Worm (Caenorhabditis elegans) whole organism, L1 larva: ENCODE measurements around the gene nhr-14.

Experiments
- C04F5.9 ChIP-seq: sonication (generic microtip); optimal IDR thresholded peaks from 2 replicates; lab custom pipeline; 2016; ENCODE audit warnings: missing genetic modification characterization, missing compliant biosample characterization
- C16A3.4 ChIP-seq: fragments of 150-350 bp; optimal IDR thresholded peaks from 2 replicates; lab custom pipeline; 2014; ENCODE audit warnings: missing biosample characterization, missing genetic modification characterization
- alr-1 ChIP-seq: fragments of 200-800 bp; sonication (Bioruptor generic); optimal IDR thresholded peaks from 2 replicates; lab custom pipeline; 2018; ENCODE audit warnings: borderline replicate concordance, mild to moderate bottlenecking, missing genetic modification characterization, missing compliant biosample characterization
- ama-1 ChIP-seq: fragments of 150-350 bp; optimal IDR thresholded peaks from 2 replicates; lab custom pipeline; 2014
- blmp-1 ChIP-seq: fragments of 150-350 bp; optimal IDR thresholded peaks from 2 replicates; lab custom pipeline; 2014; ENCODE audit warnings: missing biosample characterization, missing genetic modification characterization
- ceh-63 ChIP-seq: fragments of 200-800 bp; sonication (Bioruptor generic); optimal IDR thresholded peaks from 2 replicates; lab custom pipeline; 2018; ENCODE audit warnings: mild to moderate bottlenecking, missing genetic modification characterization, missing compliant biosample characterization
- ceh-8 ChIP-seq: fragments of 200-800 bp; sonication (Bioruptor generic); optimal IDR thresholded peaks from 2 replicates; lab custom pipeline; 2018; ENCODE audit warnings: mild to moderate bottlenecking, missing genetic modification characterization, moderate library complexity, missing compliant biosample characterization
- dsc-1 ChIP-seq: sonication (generic microtip); optimal IDR thresholded peaks from 2 replicates; lab custom pipeline; 2016; ENCODE audit warnings: mild to moderate bottlenecking, missing genetic modification characterization, missing compliant biosample characterization
- efl-3 ChIP-seq: fragments of 200-800 bp; sonication (Bioruptor generic); optimal IDR thresholded peaks from 2 replicates; lab custom pipeline; 2018; ENCODE audit warnings: mild to moderate bottlenecking, missing genetic modification characterization, missing compliant biosample characterization
- fkh-10 ChIP-seq: sonication (generic microtip); optimal IDR thresholded peaks from 2 replicates; lab custom pipeline; 2017; ENCODE audit warnings: missing biosample characterization, missing genetic modification reagents, missing genetic modification characterization
- fkh-8 ChIP-seq: sonication (generic microtip); optimal IDR thresholded peaks from 2 replicates; lab custom pipeline; 2016; ENCODE audit warnings: mild to moderate bottlenecking, missing genetic modification characterization, missing compliant biosample characterization
- isw-1 ChIP-seq: fragments of 200-800 bp; sonication (Bioruptor generic); IDR thresholded peaks from 2 replicates; pipeline ENCODE4 v1.3.6; 2022; ENCODE audit warnings: missing genetic modification characterization, missing compliant biosample characterization
- jun-1 ChIP-seq: fragments of 150-350 bp; optimal IDR thresholded peaks from 2 replicates; lab custom pipeline; 2014; ENCODE audit warnings: missing biosample characterization, missing genetic modification reagents, missing genetic modification characterization
- lin-13 ChIP-seq: fragments of 150-350 bp; optimal IDR thresholded peaks from 2 replicates; lab custom pipeline; 2014; ENCODE audit warnings: missing biosample characterization, missing genetic modification reagents, missing genetic modification characterization
- lin-39 ChIP-seq: fragments of 150-350 bp; optimal IDR thresholded peaks from 2 replicates; lab custom pipeline; 2014; ENCODE audit warnings: missing biosample characterization, missing genetic modification reagents, missing genetic modification characterization
- lsy-2 ChIP-seq, 2 experiments: fragments of 150-350 bp; optimal IDR thresholded peaks; 2 replicates each; lab custom pipeline; 2014; ENCODE audit warnings: missing biosample characterization in 2 of 2, missing genetic modification characterization in 2 of 2
- mab-9 ChIP-seq: fragments of 200-800 bp; sonication (Bioruptor generic); IDR thresholded peaks from 2 replicates; pipeline ENCODE4 v1.3.6; 2022; ENCODE audit warnings: missing genetic modification reagents, missing genetic modification characterization, missing compliant biosample characterization
- mep-1 ChIP-seq: fragments of 150-350 bp; optimal IDR thresholded peaks from 2 replicates; lab custom pipeline; 2014; ENCODE audit warnings: missing biosample characterization, missing genetic modification characterization
- nhr-11 ChIP-seq: fragments of 150-350 bp; optimal IDR thresholded peaks from 2 replicates; lab custom pipeline; 2014; ENCODE audit warnings: missing biosample characterization, missing genetic modification characterization
- nhr-28 ChIP-seq: fragments of 150-350 bp; optimal IDR thresholded peaks from 2 replicates; lab custom pipeline; 2014; ENCODE audit warnings: missing biosample characterization, missing genetic modification characterization
- nhr-84 ChIP-seq: sonication (generic microtip); optimal IDR thresholded peaks from 2 replicates; lab custom pipeline; 2017; ENCODE audit warnings: missing biosample characterization, missing genetic modification characterization
- nhr-85 ChIP-seq: sonication (generic microtip); peaks from one replicate; lab custom pipeline; 2016; ENCODE audit warnings: missing genetic modification characterization, inconsistent platforms, missing compliant biosample characterization
- pag-3 ChIP-seq: sonication (generic microtip); optimal IDR thresholded peaks from 2 replicates; lab custom pipeline; 2017; ENCODE audit warnings: missing genetic modification characterization, mild to moderate bottlenecking, missing compliant biosample characterization, antibody characterized with exemption, borderline replicate concordance; ENCODE audit not compliant: insufficient read depth
- pax-3 ChIP-seq: fragments of 200-800 bp; sonication (Bioruptor generic); optimal IDR thresholded peaks from 2 replicates; lab custom pipeline; 2018; ENCODE audit warnings: mild to moderate bottlenecking, missing genetic modification characterization, moderate library complexity, missing compliant biosample characterization
- rnt-1 ChIP-seq: sonication (generic microtip); optimal IDR thresholded peaks from 2 replicates; lab custom pipeline; 2016; ENCODE audit warnings: mild to moderate bottlenecking, missing genetic modification characterization, moderate library complexity, missing compliant biosample characterization
- skn-1 ChIP-seq: fragments of 150-350 bp; optimal IDR thresholded peaks from 2 replicates; lab custom pipeline; 2014; ENCODE audit warnings: missing biosample characterization, missing genetic modification characterization
- snu-23 ChIP-seq: sonication (generic microtip); optimal IDR thresholded peaks from 2 replicates; lab custom pipeline; 2016; ENCODE audit warnings: missing genetic modification characterization, missing compliant biosample characterization
- tbx-2 ChIP-seq: sonication (generic microtip); optimal IDR thresholded peaks from 2 replicates; lab custom pipeline; 2016; ENCODE audit warnings: missing genetic modification characterization, missing compliant biosample characterization
- tlp-1 ChIP-seq: fragments of 150-350 bp; optimal IDR thresholded peaks from 2 replicates; lab custom pipeline; 2014; ENCODE audit warnings: missing biosample characterization, missing genetic modification characterization
- unc-130 ChIP-seq: fragments of 150-350 bp; optimal IDR thresholded peaks from 2 replicates; lab custom pipeline; 2017; ENCODE audit warnings: missing biosample characterization, missing genetic modification characterization, inconsistent platforms
- unc-30 ChIP-seq: sonication (generic microtip); optimal IDR thresholded peaks from 2 replicates; lab custom pipeline; 2017; ENCODE audit warnings: missing biosample characterization, missing genetic modification characterization
- zag-1 ChIP-seq: fragments of 150-350 bp; optimal IDR thresholded peaks from 2 replicates; lab custom pipeline; 2014; ENCODE audit warnings: missing biosample characterization, missing genetic modification characterization

Gene nhr-14

DNA sequence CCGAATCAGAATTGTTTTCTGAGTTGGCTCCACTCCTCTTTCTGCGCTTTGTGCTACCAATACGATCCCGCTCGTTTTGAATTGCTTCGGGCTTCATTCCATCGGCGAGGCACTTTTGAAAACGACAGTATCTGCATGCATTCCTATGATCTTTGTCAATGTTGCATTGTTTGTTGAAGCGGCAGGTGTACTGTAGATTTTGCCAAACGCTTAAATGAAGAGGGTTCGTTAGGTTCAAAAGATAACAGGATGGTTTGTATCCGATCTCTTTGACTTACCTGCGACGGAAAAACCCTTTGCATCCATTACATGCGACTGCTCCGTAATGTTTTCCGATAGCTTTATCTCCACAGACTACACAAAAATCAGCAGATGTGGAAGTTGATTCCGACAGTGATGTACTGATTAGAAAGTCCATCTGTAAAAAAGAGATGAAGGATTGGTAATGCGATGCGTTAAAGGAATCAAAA lies at the start of gene nhr-14:
Gene nhr-14, minus strand, starts transcription at position 420 of the 470 bp plus-strand sequence.
- no peak for TF ChIP-seq C16A3.4 (tag; lab: Kevin White, UChicago)
- no peak for TF ChIP-seq tlp-1 (tag; lab: Kevin White, UChicago)
- peak; percentile 54 for TF ChIP-seq blmp-1 (tag; lab: Kevin White, UChicago)
- TF ChIP-seq ama-1 (lab: Kevin White, UChicago), result no peak
- no peak for TF ChIP-seq lin-39 (tag; lab: Kevin White, UChicago)
- TF ChIP-seq, all 84 proteins: peak for 1

DNA sequence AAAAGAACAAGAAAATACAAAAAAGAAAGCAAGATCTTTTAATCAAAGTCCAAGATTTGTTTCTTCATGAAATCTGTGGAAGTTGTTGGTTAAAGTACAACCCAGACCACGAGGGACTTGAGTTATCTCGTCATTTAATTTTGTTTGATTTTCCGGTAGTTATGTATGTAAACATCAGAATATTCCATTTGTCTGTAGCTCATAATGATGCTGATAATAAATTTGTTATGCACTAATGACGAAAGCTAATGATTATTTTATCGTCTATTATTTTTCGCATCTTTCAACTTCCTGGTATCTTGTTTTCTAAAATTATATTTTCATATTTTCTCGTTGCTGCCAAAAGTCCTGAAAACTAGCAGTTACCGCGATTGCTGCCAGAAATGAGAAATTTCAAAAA lies 47.0 kb upstream of the nhr-14 start:
- TF ChIP-seq ceh-8 (GFP tag; lab: Kevin White, UChicago) (peak; percentile 91), dsc-1 (tag; lab: Kevin White, UChicago) (no peak), nhr-11 (tag; lab: Kevin White, UChicago) (no peak), tbx-2 (tag; lab: Kevin White, UChicago) (no peak), snu-23 (GFP tag; lab: Kevin White, UChicago) (no peak), fkh-8 (tag; lab: Kevin White, UChicago) (peak; percentile 49)

DNA sequence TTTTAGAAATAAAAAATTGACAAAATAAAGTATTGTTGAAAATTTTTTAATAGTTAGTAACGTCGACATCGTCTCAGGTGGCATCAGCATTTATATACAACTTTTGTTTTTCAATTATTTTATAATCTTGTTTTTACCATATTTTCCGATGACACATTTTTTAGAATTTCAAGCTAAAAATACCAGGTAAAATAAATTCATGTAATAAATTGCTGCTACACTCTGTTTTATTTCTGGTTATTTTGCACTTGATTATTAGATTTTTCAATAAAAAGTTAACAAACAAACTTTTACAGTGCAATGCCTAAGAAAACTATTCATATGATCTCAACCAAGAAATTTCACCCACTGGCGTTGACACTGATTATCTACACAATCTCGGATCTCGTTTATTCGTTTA lies 45.6 kb upstream of the nhr-14 start, which contains the start of gene C03G5.14:
Gene C03G5.14, plus strand, starts transcription at position 301 of the 400 bp plus-strand sequence.
- TF ChIP-seq zag-1 (tag; lab: Kevin White, UChicago), result no peak
- no peak for TF ChIP-seq ceh-63 (GFP tag; lab: Kevin White, UChicago)
- no peak for TF ChIP-seq tbx-2 (tag; lab: Kevin White, UChicago)
- no peak for TF ChIP-seq snu-23 (GFP tag; lab: Kevin White, UChicago)
- TF ChIP-seq nhr-28 (tag; lab: Kevin White, UChicago), result no peak
- TF ChIP-seq pax-3 (tag; lab: Kevin White, UChicago), result no peak
- no peak for TF ChIP-seq jun-1
- no peak for TF ChIP-seq efl-3 (GFP tag; lab: Kevin White, UChicago)
- no peak for TF ChIP-seq isw-1 (GFP tag; lab: Robert Waterston, UW)
- no peak for TF ChIP-seq lin-39 (tag; lab: Kevin White, UChicago)
- no peak for TF ChIP-seq mep-1 (tag; lab: Kevin White, UChicago)
- no peak for TF ChIP-seq unc-30
- no peak for TF ChIP-seq lin-13 (GFP tag; lab: Kevin White, UChicago)

DNA sequence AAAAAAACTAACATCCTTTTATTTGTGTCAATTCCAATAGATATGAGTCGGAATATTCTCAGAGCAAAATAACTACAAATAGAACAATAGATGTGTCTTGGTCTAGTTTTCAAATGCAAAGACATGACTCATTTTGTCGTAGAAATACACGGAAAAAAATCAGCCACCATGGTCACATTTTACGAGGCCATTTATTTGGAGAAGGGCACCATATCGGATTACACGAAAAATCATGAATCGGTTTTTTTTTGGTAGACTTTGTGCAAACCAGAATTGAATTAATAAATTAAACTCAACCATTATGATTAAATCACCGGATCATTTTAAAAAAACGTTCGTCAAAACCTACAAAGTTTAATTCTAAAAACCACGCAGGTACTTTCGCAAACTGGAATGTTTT lies 44.4 kb upstream of the nhr-14 start, which contains the start of gene H03E18.2:
Gene H03E18.2, minus strand, starts transcription at position 101 of the 400 bp plus-strand sequence.
- TF ChIP-seq rnt-1 (tag; lab: Kevin White, UChicago) (no peak), alr-1 (no peak), nhr-84 (tag; lab: Kevin White, UChicago) (no peak), blmp-1 (tag; lab: Kevin White, UChicago) (no peak), fkh-10 (GFP tag; lab: Kevin White, UChicago) (no peak), ceh-63 (GFP tag; lab: Kevin White, UChicago) (no peak), skn-1 (tag; lab: Kevin White, UChicago) (no peak), unc-130 (tag; lab: Kevin White, UChicago) (no peak), pag-3 (tag; lab: Kevin White, UChicago) (no peak), tbx-2 (tag; lab: Kevin White, UChicago) (no peak), mab-9 (no peak), jun-1 (no peak), C04F5.9 (no peak), C16A3.4 (tag; lab: Kevin White, UChicago) (no peak)

DNA sequence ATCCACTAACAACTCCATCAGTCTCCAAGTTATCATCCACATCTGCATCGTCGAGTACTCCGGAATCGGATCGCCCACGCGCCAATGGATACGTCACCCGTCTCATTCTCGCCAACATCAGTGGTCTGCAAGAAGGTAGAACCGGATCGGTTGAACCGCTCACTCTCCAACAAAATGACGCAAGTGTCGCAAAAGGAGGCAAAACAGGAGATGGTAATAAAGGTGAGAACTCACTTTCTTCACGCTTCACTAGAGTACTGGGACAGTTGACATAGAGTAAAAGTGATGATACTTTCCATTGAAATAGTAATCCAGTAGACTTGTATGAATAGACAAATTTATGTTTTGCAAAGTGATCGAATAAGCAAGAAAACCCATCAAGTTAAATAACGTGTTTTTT lies 33.1 kb upstream of the nhr-14 start:
- TF ChIP-seq lsy-2 (tag; optimal IDR thresholded peaks at IDR 0.05; lab: Kevin White, UChicago) (no peak), ceh-8 (GFP tag; lab: Kevin White, UChicago) (no peak), nhr-85 (tag; lab: Kevin White, UChicago) (peak; percentile 52), blmp-1 (tag; lab: Kevin White, UChicago) (peak; percentile 31)
